Worm (Caenorhabditis elegans) whole organism, late embryonic: ENCODE results near the gene gba-4.

Experiments
- C38D4.7 ChIP-seq: fragments of 200-800 bp; sonication (Bioruptor generic); optimal IDR thresholded peaks from 2 replicates; lab custom pipeline; 2018; ENCODE audit warnings: mild to moderate bottlenecking, missing genetic modification characterization, moderate library complexity, missing compliant biosample characterization
- F13H6.1 ChIP-seq: sonication (generic microtip); optimal IDR thresholded peaks from 2 replicates; lab custom pipeline; 2016; ENCODE audit warnings: missing genetic modification characterization, missing compliant biosample characterization
- K02D7.2 ChIP-seq: sonication (generic microtip); optimal IDR thresholded peaks from 2 replicates; lab custom pipeline; 2017; ENCODE audit warnings: mild to moderate bottlenecking, missing genetic modification characterization, missing compliant biosample characterization
- K09A11.1 ChIP-seq: sonication (generic microtip); optimal IDR thresholded peaks from 2 replicates; lab custom pipeline; 2017; ENCODE audit warnings: antibody characterized with exemption, mild to moderate bottlenecking, missing genetic modification characterization, missing compliant biosample characterization; ENCODE audit not compliant: insufficient read depth
- Y22D7AL.16 ChIP-seq: sonication (generic microtip); optimal IDR thresholded peaks from 2 replicates; lab custom pipeline; 2016; ENCODE audit warnings: missing genetic modification characterization, missing compliant biosample characterization
- ahr-1 ChIP-seq: sonication (generic microtip); optimal IDR thresholded peaks from 2 replicates; lab custom pipeline; 2016; ENCODE audit warnings: missing genetic modification characterization, missing compliant biosample characterization
- ceh-14 ChIP-seq: sonication (generic microtip); optimal IDR thresholded peaks from 2 replicates; lab custom pipeline; 2016; ENCODE audit warnings: missing genotype, missing genetic modification characterization, missing compliant biosample characterization
- ceh-18 ChIP-seq: sonication (generic microtip); optimal IDR thresholded peaks from 2 replicates; lab custom pipeline; 2016; ENCODE audit warnings: missing genetic modification characterization, missing compliant biosample characterization
- ceh-30 ChIP-seq: fragments of 150-350 bp; optimal IDR thresholded peaks from 2 replicates; lab custom pipeline; 2014; ENCODE audit warnings: missing biosample characterization, missing genetic modification characterization
- ceh-31 ChIP-seq: sonication (generic microtip); optimal IDR thresholded peaks from 2 replicates; lab custom pipeline; 2016; ENCODE audit warnings: missing genetic modification characterization, missing compliant biosample characterization
- ceh-34 ChIP-seq: sonication (generic microtip); optimal IDR thresholded peaks from 2 replicates; lab custom pipeline; 2016; ENCODE audit warnings: mild to moderate bottlenecking, missing genetic modification characterization, missing compliant biosample characterization
- ceh-6 ChIP-seq: fragments of 200-800 bp; sonication (Bioruptor generic); optimal IDR thresholded peaks from 2 replicates; lab custom pipeline; 2018; ENCODE audit warnings: mild to moderate bottlenecking, missing genetic modification characterization, missing compliant biosample characterization
- che-1 ChIP-seq: sonication (generic microtip); optimal IDR thresholded peaks from 2 replicates; lab custom pipeline; 2016; ENCODE audit warnings: mild to moderate bottlenecking, missing genetic modification characterization, missing compliant biosample characterization
- dve-1 ChIP-seq: sonication (generic microtip); optimal IDR thresholded peaks from 2 replicates; lab custom pipeline; 2017; ENCODE audit warnings: antibody characterized with exemption, mild to moderate bottlenecking, missing genetic modification characterization, missing compliant biosample characterization
- elt-2 ChIP-seq: sonication (generic microtip); optimal IDR thresholded peaks from 2 replicates; lab custom pipeline; 2016; ENCODE audit warnings: missing genetic modification reagents, missing genetic modification characterization, missing compliant biosample characterization
- fkh-6 ChIP-seq: sonication (generic microtip); optimal IDR thresholded peaks from 2 replicates; lab custom pipeline; 2016; ENCODE audit warnings: missing genetic modification characterization, missing compliant biosample characterization
- gmeb-2 ChIP-seq: sonication (generic microtip); optimal IDR thresholded peaks from 2 replicates; lab custom pipeline; 2016; ENCODE audit warnings: missing genetic modification characterization, inconsistent platforms, missing compliant biosample characterization
- hlh-13 ChIP-seq: fragments of 200-800 bp; sonication (Bioruptor generic); optimal IDR thresholded peaks from 2 replicates; lab custom pipeline; 2018; ENCODE audit warnings: mild to moderate bottlenecking, missing genetic modification characterization, missing compliant biosample characterization
- hlh-15 ChIP-seq: sonication (generic microtip); optimal IDR thresholded peaks from 2 replicates; lab custom pipeline; 2016; ENCODE audit warnings: missing genetic modification characterization, missing compliant biosample characterization
- lim-6 ChIP-seq: sonication (generic microtip); optimal IDR thresholded peaks from 2 replicates; lab custom pipeline; 2016; ENCODE audit warnings: missing genetic modification characterization, missing compliant biosample characterization
- madf-2 ChIP-seq: sonication (generic microtip); optimal IDR thresholded peaks from 2 replicates; lab custom pipeline; 2017; ENCODE audit warnings: missing genetic modification characterization, missing compliant biosample characterization
- nhr-232 ChIP-seq: sonication (generic microtip); optimal IDR thresholded peaks from 2 replicates; lab custom pipeline; 2016; ENCODE audit warnings: missing genetic modification characterization, missing compliant biosample characterization
- npax-4 ChIP-seq: sonication (generic microtip); optimal IDR thresholded peaks from 2 replicates; lab custom pipeline; 2016; ENCODE audit warnings: missing genetic modification characterization, missing compliant biosample characterization
- odd-2 ChIP-seq: sonication (generic microtip); optimal IDR thresholded peaks from 2 replicates; lab custom pipeline; 2017; ENCODE audit warnings: antibody characterized with exemption, mild to moderate bottlenecking, missing genetic modification characterization, missing compliant biosample characterization
- pat-9 ChIP-seq: fragments of 200-800 bp; sonication (Bioruptor generic); optimal IDR thresholded peaks from 2 replicates; lab custom pipeline; 2018; ENCODE audit warnings: mild to moderate bottlenecking, missing genetic modification characterization, moderate library complexity, missing compliant biosample characterization
- pax-1 ChIP-seq: fragments of 150-350 bp; optimal IDR thresholded peaks from 2 replicates; lab custom pipeline; 2014; ENCODE audit warnings: missing biosample characterization, missing genetic modification characterization
- pha-2 ChIP-seq: sonication (generic microtip); optimal IDR thresholded peaks from 2 replicates; lab custom pipeline; 2017; ENCODE audit warnings: mild to moderate bottlenecking, missing genetic modification characterization, missing compliant biosample characterization
- pha-4 ChIP-seq: fragments of 150-350 bp; optimal IDR thresholded peaks from 2 replicates; lab custom pipeline; 2018; ENCODE audit warnings: missing biosample characterization, missing genetic modification reagents, missing genetic modification characterization
- sox-4 ChIP-seq: sonication (generic microtip); optimal IDR thresholded peaks from 2 replicates; lab custom pipeline; 2017; ENCODE audit warnings: mild to moderate bottlenecking, missing genetic modification characterization, inconsistent platforms, missing compliant biosample characterization
- unc-3 ChIP-seq, 2 experiments: fragments of 200-800 bp in 1 of 2; sonication (Bioruptor generic) in 1 of 2; sonication (generic microtip) in 1 of 2; conservative IDR thresholded peaks in 1 of 2; optimal IDR thresholded peaks in 1 of 2; 2 replicates each; pipeline versions ENCODE4 v1.3.6 to Lab custom; 2016 to 2022; ENCODE audit warnings: missing compliant biosample characterization in 2 of 2, missing genetic modification characterization in 2 of 2, missing genetic modification reagents in 1 of 2
- unc-42 ChIP-seq: sonication (generic microtip); optimal IDR thresholded peaks from 2 replicates; lab custom pipeline; 2016; ENCODE audit warnings: missing genotype, missing genetic modification characterization, missing compliant biosample characterization
- unc-86 ChIP-seq: sonication (generic microtip); optimal IDR thresholded peaks from 2 replicates; lab custom pipeline; 2016; ENCODE audit warnings: missing genetic modification characterization, missing compliant biosample characterization
- zip-5 ChIP-seq: sonication (generic microtip); optimal IDR thresholded peaks from 2 replicates; lab custom pipeline; 2016; ENCODE audit warnings: missing genetic modification characterization, missing compliant biosample characterization

The gba-4 gene

DNA sequence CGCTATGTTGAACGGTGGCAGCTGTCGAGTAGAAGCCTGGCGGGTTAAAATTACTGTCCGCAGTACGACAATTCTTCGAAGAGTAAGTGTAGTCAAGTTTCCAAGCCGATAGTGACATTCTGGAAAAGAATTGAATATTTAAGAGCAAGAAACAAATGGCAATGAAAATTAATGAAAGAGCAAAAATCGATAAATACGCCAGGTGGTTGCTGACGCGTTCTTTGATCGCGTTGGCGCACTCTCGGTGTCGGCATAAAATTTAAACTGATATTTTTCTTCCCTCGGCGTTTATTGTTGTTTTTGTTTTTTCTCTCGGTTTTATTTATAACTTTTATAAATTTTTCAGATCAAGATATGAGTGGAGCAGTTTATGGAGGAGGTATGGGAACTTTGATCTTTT lies 44.0 kb upstream of the gba-4 start, which contains the start of the genes perm-3 and swsn-6 (continued):
- TF ChIP-seq ceh-31 (tag; lab: Kevin White, UChicago) (peak; percentile 30), pha-2 (tag; lab: Kevin White, UChicago) (no peak), C38D4.7 (GFP tag; lab: Kevin White, UChicago) (no peak), ceh-14 (tag; lab: Kevin White, UChicago) (peak; percentile 19), K02D7.2 (no peak), ceh-34 (peak; percentile 41), madf-2 (tag; lab: Kevin White, UChicago) (no peak), elt-2 (tag; lab: Kevin White, UChicago) (peak; percentile 41), pat-9 (no peak), sox-4 (tag; lab: Kevin White, UChicago) (no peak), F13H6.1 (tag; lab: Kevin White, UChicago) (no peak), Y22D7AL.16 (tag; lab: Kevin White, UChicago) (no peak)

DNA sequence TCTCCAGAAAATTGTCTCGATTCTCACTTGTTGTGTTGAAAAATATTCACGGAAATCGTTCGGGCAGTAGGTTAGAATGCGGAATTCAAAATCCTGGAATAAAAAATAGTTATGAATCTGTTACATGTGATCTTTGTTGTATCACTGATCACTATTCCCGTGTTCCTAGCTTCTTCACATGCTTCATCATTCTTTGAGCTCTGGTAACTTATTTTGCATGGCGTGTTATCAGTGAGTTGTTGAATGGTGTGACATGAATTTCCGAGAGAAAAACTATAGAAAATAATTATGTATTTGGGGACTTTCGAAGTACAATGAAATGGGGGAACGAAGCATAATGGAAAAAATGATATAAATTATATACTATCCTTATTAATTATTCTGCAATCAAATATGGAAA lies 42.9 kb upstream of the gba-4 start:
- TF ChIP-seq ceh-30 (tag; lab: Kevin White, UChicago) (no peak), ceh-18 (tag; lab: Kevin White, UChicago) (no peak), zip-5 (no peak), unc-86 (tag; lab: Kevin White, UChicago) (no peak), madf-2 (tag; lab: Kevin White, UChicago) (no peak), ceh-6 (GFP tag; lab: Kevin White, UChicago) (no peak), gmeb-2 (tag; lab: Kevin White, UChicago) (no peak), hlh-13 (GFP tag; lab: Kevin White, UChicago) (no peak), nhr-232 (no peak), che-1 (tag; lab: Kevin White, UChicago) (no peak), pha-4 (tag; lab: Kevin White, UChicago) (no peak), ahr-1 (tag; lab: Kevin White, UChicago) (no peak), pha-2 (tag; lab: Kevin White, UChicago) (no peak), npax-4 (tag; lab: Kevin White, UChicago) (no peak), fkh-6 (tag; lab: Kevin White, UChicago) (no peak), hlh-15 (tag; lab: Kevin White, UChicago) (no peak), dve-1 (tag; lab: Kevin White, UChicago) (no peak)

DNA sequence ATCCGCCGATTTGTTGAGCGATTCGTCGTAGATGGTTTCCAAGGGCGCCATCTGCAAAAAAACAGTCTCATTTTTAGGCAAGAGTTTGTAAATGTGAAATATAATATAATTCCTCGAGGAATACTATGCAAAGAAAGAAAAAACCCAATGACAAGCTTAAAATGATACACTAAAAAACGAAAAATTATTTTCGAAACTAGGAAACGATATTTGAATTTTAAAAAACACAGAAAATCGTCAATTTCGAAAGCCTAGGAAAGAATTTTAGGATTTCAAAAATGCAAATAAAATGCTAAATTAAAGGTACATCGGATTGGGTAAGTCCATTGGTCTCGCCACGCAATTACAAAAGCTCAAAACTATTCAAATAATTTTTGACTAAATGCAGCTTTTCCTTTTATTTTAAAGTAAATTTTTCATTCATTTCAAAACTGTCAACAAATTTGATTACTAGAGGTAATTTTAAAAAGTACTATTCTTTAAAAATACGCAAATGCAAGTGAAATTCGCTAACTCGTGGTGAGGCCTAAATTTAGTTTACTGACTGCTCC lies 40.9 kb upstream of the gba-4 start, which contains the start of the genes htp-1 and ZK616.5:
htp-1 (minus strand) TSS at position 51 of the 551 bp plus-strand sequence.
ZK616.5 (plus strand) TSS at position 423 of the 551 bp plus-strand sequence.
- TF ChIP-seq lim-6 (tag; lab: Kevin White, UChicago) (no peak), pha-4 (tag; lab: Kevin White, UChicago) (no peak), unc-3 (GFP tag; conservative IDR thresholded peaks at IDR 0.05; lab: Robert Waterston, UW) (no peak), unc-3 (tag; optimal IDR thresholded peaks at IDR 0.05; lab: Kevin White, UChicago) (no peak), odd-2 (no peak), unc-42 (tag; lab: Kevin White, UChicago) (no peak), K09A11.1 (tag; lab: Kevin White, UChicago) (no peak), sox-4 (tag; lab: Kevin White, UChicago) (no peak), ceh-14 (tag; lab: Kevin White, UChicago) (no peak)

DNA sequence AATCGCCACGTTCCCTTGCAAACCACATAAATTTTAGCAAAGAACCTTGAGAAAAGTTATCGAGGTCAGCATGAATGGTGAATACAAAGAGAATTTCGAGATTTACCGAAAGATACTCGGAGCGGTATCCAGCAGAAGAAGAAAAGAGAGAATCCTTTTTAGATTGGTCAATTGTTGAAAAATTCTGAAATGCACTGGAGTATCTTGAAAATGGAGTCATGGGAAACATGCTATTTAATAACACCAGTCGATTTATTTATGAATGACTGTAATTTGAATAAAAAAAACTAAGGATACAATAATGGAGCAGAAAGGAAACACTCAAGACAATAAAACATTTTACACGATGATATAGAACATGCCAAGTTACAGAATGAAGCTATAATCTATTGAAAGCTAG lies 39.3 kb upstream of the gba-4 start:
- no peak for TF ChIP-seq lim-6 (tag; lab: Kevin White, UChicago)

DNA sequence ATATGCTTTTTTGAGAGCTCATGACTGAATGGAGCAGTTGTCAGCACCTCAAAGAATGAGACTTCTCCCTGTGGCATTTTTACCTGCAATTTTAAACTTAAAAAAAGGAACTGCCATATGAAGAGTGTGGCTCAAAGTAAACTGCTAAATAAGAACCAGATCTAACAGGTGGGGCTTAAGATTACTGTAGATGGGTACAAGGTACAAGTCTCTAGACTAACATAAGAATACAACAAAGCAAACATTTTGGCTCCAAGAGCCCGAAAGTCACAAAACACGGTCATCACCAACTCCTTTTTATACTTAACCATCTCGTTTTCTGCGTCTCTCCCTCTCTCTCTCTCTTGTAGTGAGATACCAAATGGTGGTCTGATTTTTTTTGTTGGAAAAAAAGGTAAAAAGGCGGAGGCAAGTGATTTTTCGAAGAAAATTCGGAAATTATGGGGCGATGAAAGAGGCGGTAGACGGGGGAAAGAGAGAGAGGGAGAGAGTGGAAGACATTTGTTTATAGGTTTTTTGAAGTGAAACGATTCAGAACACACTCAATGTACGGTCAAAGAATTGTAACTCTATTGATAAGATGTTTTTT lies 37.9 kb upstream of the gba-4 start, which contains the start of gene elo-6:
elo-6 (minus strand) TSS at position 83 of the 589 bp plus-strand sequence.
- TF ChIP-seq ahr-1 (tag; lab: Kevin White, UChicago): no peak
- no peak for TF ChIP-seq hlh-13 (GFP tag; lab: Kevin White, UChicago)
- peak; percentile 7 for TF ChIP-seq pax-1
- no peak for TF ChIP-seq che-1 (tag; lab: Kevin White, UChicago)
